Fruit fly (Drosophila melanogaster) whole organism, embryonic: ENCODE measurements around the gene CG4611.

ENCODE experiments used
- Adf1 ChIP-seq: fragments of 200-800 bp; sonication (Bioruptor generic); IDR thresholded peaks from 2 replicates; pipeline ENCODE4 v1.3.6; 2022; ENCODE audit warnings: missing biosample characterization, missing genetic modification characterization
- CG10979 ChIP-seq: fragments of 200-800 bp; sonication (Bioruptor generic); optimal IDR thresholded peaks from 2 replicates; lab custom pipeline; 2018; ENCODE audit warnings: missing biosample characterization, mild to moderate bottlenecking, missing genetic modification characterization, moderate library complexity
- CG12942 ChIP-seq: fragments of 200-800 bp; sonication (Bioruptor generic); optimal IDR thresholded peaks from 3 replicates; lab custom pipeline; 2016; ENCODE audit warnings: missing biosample characterization, missing genetic modification characterization
- CG14050 ChIP-seq: fragments of 200-800 bp; sonication (Bioruptor generic); IDR thresholded peaks from 3 replicates; pipeline ENCODE4 v1.3.6; 2022; ENCODE audit warnings: missing biosample characterization, missing genetic modification characterization
- CG15514 ChIP-seq: fragments of 200-800 bp; sonication (Bioruptor generic); optimal IDR thresholded peaks from 3 replicates; lab custom pipeline; 2017; ENCODE audit warnings: missing biosample characterization, missing genetic modification characterization, mild to moderate bottlenecking, moderate library complexity, missing genetic modification reagents
- CG18011 ChIP-seq: fragments of 200-800 bp; sonication (Bioruptor generic); optimal IDR thresholded peaks from 2 replicates; lab custom pipeline; 2017; ENCODE audit warnings: missing biosample characterization, missing genetic modification characterization, mild to moderate bottlenecking, moderate library complexity, missing genotype
- CG2120 ChIP-seq: fragments of 200-800 bp; sonication (Bioruptor generic); optimal IDR thresholded peaks from 3 replicates; lab custom pipeline; 2016; ENCODE audit warnings: missing biosample characterization, missing genetic modification characterization
- CG32772 ChIP-seq: fragments of 200-800 bp; sonication (Bioruptor generic); IDR thresholded peaks from 2 replicates; pipeline ENCODE4 v1.3.6; 2022; ENCODE audit warnings: missing biosample characterization, missing genetic modification characterization
- CG3847 ChIP-seq: fragments of 200-800 bp; sonication (Bioruptor generic); IDR thresholded peaks from 2 replicates; pipeline ENCODE4 v1.3.6; 2022; ENCODE audit warnings: missing biosample characterization, missing genetic modification characterization
- CG5180 ChIP-seq: fragments of 200-800 bp; sonication (Bioruptor generic); optimal IDR thresholded peaks from 3 replicates; lab custom pipeline; 2017; ENCODE audit warnings: missing biosample characterization, missing genetic modification characterization, mild to moderate bottlenecking, moderate library complexity, missing genetic modification reagents
- CG6765 ChIP-seq: fragments of 200-800 bp; sonication (Bioruptor generic); optimal IDR thresholded peaks from 3 replicates; lab custom pipeline; 2017; ENCODE audit warnings: missing biosample characterization, mild to moderate bottlenecking, missing genetic modification characterization
- CG8924 ChIP-seq: fragments of 200-800 bp; optimal IDR thresholded peaks from 3 replicates; lab custom pipeline; 2019; ENCODE audit warnings: missing biosample characterization, mild to moderate bottlenecking, missing genetic modification characterization, moderate library complexity
- CG9932 ChIP-seq: fragments of 200-800 bp; sonication (Bioruptor generic); IDR thresholded peaks from 2 replicates; pipeline ENCODE4 v1.3.6; 2022; ENCODE audit warnings: missing biosample characterization, missing genetic modification characterization
- Dip3 ChIP-seq: fragments of 200-800 bp; sonication (Bioruptor generic); optimal IDR thresholded peaks from 3 replicates; lab custom pipeline; 2016; ENCODE audit warnings: missing biosample characterization, missing genetic modification characterization
- Elba2 ChIP-seq: fragments of 200-800 bp; sonication (Bioruptor generic); optimal IDR thresholded peaks from 3 replicates; lab custom pipeline; 2016; ENCODE audit warnings: missing biosample characterization, missing genetic modification characterization
- Hand ChIP-seq: fragments of 200-800 bp; sonication (Bioruptor generic); optimal IDR thresholded peaks from 2 replicates; lab custom pipeline; 2017; ENCODE audit warnings: mild to moderate bottlenecking, missing biosample characterization, missing genetic modification reagents, missing genetic modification characterization
- Hr51 ChIP-seq, 2 experiments: fragments of 200-800 bp; sonication (Bioruptor generic); optimal IDR thresholded peaks; 2 replicates in 1 of 2; 3 replicates in 1 of 2; lab custom pipeline; 2016 to 2018; ENCODE audit warnings: missing biosample characterization in 2 of 2, missing genetic modification characterization in 2 of 2, mild to moderate bottlenecking in 1 of 2, moderate library complexity in 1 of 2
- Mad ChIP-seq: fragments of 200-800 bp; sonication (Bioruptor generic); optimal IDR thresholded peaks from 2 replicates; lab custom pipeline; 2016; ENCODE audit warnings: missing biosample characterization, missing genetic modification characterization
- Oli ChIP-seq: fragments of 200-800 bp; sonication (Bioruptor generic); optimal IDR thresholded peaks from 2 replicates; lab custom pipeline; 2018; ENCODE audit warnings: missing biosample characterization, mild to moderate bottlenecking, missing genetic modification characterization, moderate library complexity
- Side ChIP-seq: fragments of 200-800 bp; sonication (Bioruptor generic); optimal IDR thresholded peaks from 2 replicates; lab custom pipeline; 2016; ENCODE audit warnings: missing biosample characterization, missing genetic modification characterization
- Vsx1 ChIP-seq: fragments of 200-800 bp; sonication (Bioruptor generic); optimal IDR thresholded peaks from 2 replicates; lab custom pipeline; 2017; ENCODE audit warnings: missing biosample characterization, mild to moderate bottlenecking, missing genetic modification characterization, missing genetic modification reagents
- Xrp1 ChIP-seq: fragments of 200-800 bp; sonication (Bioruptor generic); IDR thresholded peaks from 2 replicates; pipeline ENCODE4 v1.3.6; 2022; ENCODE audit warnings: missing biosample characterization, missing genetic modification characterization
- abd-A ChIP-seq: fragments of 200-800 bp; sonication (Bioruptor generic); optimal IDR thresholded peaks from 3 replicates; lab custom pipeline; 2019; ENCODE audit warnings: missing biosample characterization, mild to moderate bottlenecking, missing genetic modification characterization, moderate library complexity
- ac ChIP-seq: fragments of 200-800 bp; sonication (Bioruptor generic); optimal IDR thresholded peaks from 3 replicates; lab custom pipeline; 2017; ENCODE audit warnings: missing biosample characterization, mild to moderate bottlenecking, missing genetic modification characterization
- ap ChIP-seq: fragments of 200-800 bp; sonication (Bioruptor generic); IDR thresholded peaks from 2 replicates; pipeline ENCODE4 v1.3.6; 2022; ENCODE audit warnings: missing biosample characterization, missing genetic modification characterization
- bowl ChIP-seq: fragments of 200-800 bp; sonication (Bioruptor generic); IDR thresholded peaks from 2 replicates; pipeline ENCODE4 v1.3.6; 2022; ENCODE audit warnings: missing biosample characterization, missing genetic modification characterization
- cato ChIP-seq: fragments of 200-800 bp; sonication (Bioruptor generic); optimal IDR thresholded peaks from 2 replicates; lab custom pipeline; 2016; ENCODE audit warnings: missing biosample characterization, missing genetic modification characterization, borderline replicate concordance
- crp ChIP-seq, 2 experiments: fragments of 200-800 bp; sonication (Bioruptor generic); optimal IDR thresholded peaks; 2 replicates in 1 of 2; 3 replicates in 1 of 2; lab custom pipeline; 2017; ENCODE audit warnings: missing biosample characterization in 2 of 2, missing genetic modification characterization in 2 of 2, mild to moderate bottlenecking in 1 of 2, moderate library complexity in 1 of 2
- dmrt11E ChIP-seq: fragments of 200-800 bp; sonication (Bioruptor generic); optimal IDR thresholded peaks from 3 replicates; lab custom pipeline; 2018; ENCODE audit warnings: missing biosample characterization, mild to moderate bottlenecking, missing genetic modification characterization, moderate library complexity
- en ChIP-seq: fragments of 200-800 bp; sonication (Bioruptor generic); optimal IDR thresholded peaks from 2 replicates; lab custom pipeline; 2016; ENCODE audit warnings: missing biosample characterization, missing genetic modification characterization
- fd102C ChIP-seq: fragments of 200-800 bp; sonication (Bioruptor generic); optimal IDR thresholded peaks from 2 replicates; lab custom pipeline; 2018; ENCODE audit warnings: missing biosample characterization, mild to moderate bottlenecking, missing genetic modification characterization, moderate library complexity
- inv ChIP-seq: fragments of 200-800 bp; sonication (Bioruptor generic); IDR thresholded peaks from 2 replicates; pipeline ENCODE4 v1.3.6; 2022; ENCODE audit warnings: missing biosample characterization, missing genetic modification characterization; ENCODE audit not compliant: partially characterized antibody
- kah ChIP-seq: fragments of 200-800 bp; sonication (Bioruptor generic); optimal IDR thresholded peaks from 2 replicates; lab custom pipeline; 2018; ENCODE audit warnings: missing biosample characterization, mild to moderate bottlenecking, missing genetic modification characterization
- klu ChIP-seq: fragments of 200-800 bp; sonication (Bioruptor generic); IDR thresholded peaks from 2 replicates; pipeline ENCODE4 v1.3.6; 2022; ENCODE audit warnings: missing biosample characterization, missing genetic modification characterization
- lab ChIP-seq: fragments of 200-800 bp; sonication (Bioruptor generic); optimal IDR thresholded peaks from 3 replicates; lab custom pipeline; 2017; ENCODE audit warnings: missing biosample characterization, missing genetic modification characterization, mild to moderate bottlenecking, moderate library complexity, missing genetic modification reagents
- nmo ChIP-seq: fragments of 200-800 bp; sonication (Bioruptor generic); optimal IDR thresholded peaks from 2 replicates; lab custom pipeline; 2018; ENCODE audit warnings: missing biosample characterization, mild to moderate bottlenecking, missing genetic modification characterization, moderate library complexity
- pan ChIP-seq, 4 experiments: fragments of >200 bp in 3 of 4; fragments of 200-800 bp in 1 of 4; sonication (Bioruptor generic) in 1 of 4; optimal IDR thresholded peaks in 3 of 4; IDR thresholded peaks in 1 of 4; 2 replicates each; pipeline versions ENCODE4 v1.3.6 to Lab custom; 2017 to 2022; ENCODE audit warnings: missing biosample characterization in 2 of 4, missing genetic modification characterization in 2 of 4, mixed read lengths in 1 of 4
- pb ChIP-seq: fragments of 200-800 bp; sonication (Bioruptor generic); optimal IDR thresholded peaks from 3 replicates; lab custom pipeline; 2016; ENCODE audit warnings: missing biosample characterization, missing genetic modification characterization
- pum ChIP-seq: fragments of 200-800 bp; sonication (Bioruptor generic); optimal IDR thresholded peaks from 2 replicates; lab custom pipeline; 2016; ENCODE audit warnings: missing biosample characterization, missing genetic modification characterization
- run ChIP-seq: fragments of 200-800 bp; sonication (Bioruptor generic); optimal IDR thresholded peaks from 3 replicates; lab custom pipeline; 2018; ENCODE audit warnings: missing biosample characterization, mild to moderate bottlenecking, missing genetic modification characterization
- sima ChIP-seq: fragments of 200-800 bp; sonication (Bioruptor generic); optimal IDR thresholded peaks from 2 replicates; lab custom pipeline; 2016; ENCODE audit warnings: missing biosample characterization, missing genetic modification characterization
- sna ChIP-seq: fragments of 200-800 bp; sonication (Bioruptor generic); IDR thresholded peaks from 2 replicates; pipeline ENCODE4 v1.3.6; 2022; ENCODE audit warnings: missing biosample characterization, missing genetic modification characterization; ENCODE audit not compliant: partially characterized antibody
- so ChIP-seq: fragments of 200-800 bp; sonication (Bioruptor generic); IDR thresholded peaks from 3 replicates; pipeline ENCODE4 v1.3.6; 2022; ENCODE audit warnings: missing biosample characterization, missing genetic modification characterization
- sug ChIP-seq: fragments of 200-800 bp; optimal IDR thresholded peaks from 2 replicates; lab custom pipeline; 2019; ENCODE audit warnings: missing biosample characterization, mild to moderate bottlenecking, missing genetic modification characterization, moderate library complexity
- tin ChIP-seq: fragments of 200-800 bp; sonication (Bioruptor generic); optimal IDR thresholded peaks from 3 replicates; lab custom pipeline; 2016; ENCODE audit warnings: missing biosample characterization, missing genetic modification characterization
- tio ChIP-seq: fragments of 200-800 bp; sonication (Bioruptor generic); optimal IDR thresholded peaks from 2 replicates; lab custom pipeline; 2017; ENCODE audit warnings: missing biosample characterization, missing genetic modification characterization, inconsistent platforms
- wdn ChIP-seq: fragments of 200-800 bp; sonication (Bioruptor generic); IDR thresholded peaks from 2 replicates; pipeline ENCODE4 v1.3.6; 2022; ENCODE audit warnings: missing biosample characterization, missing genetic modification characterization
- zfh1 ChIP-seq: fragments of 200-800 bp; sonication (Bioruptor generic); IDR thresholded peaks from 3 replicates; pipeline ENCODE4 v1.3.6; 2022; ENCODE audit warnings: missing biosample characterization, missing genetic modification characterization

The CG4611 gene

DNA sequence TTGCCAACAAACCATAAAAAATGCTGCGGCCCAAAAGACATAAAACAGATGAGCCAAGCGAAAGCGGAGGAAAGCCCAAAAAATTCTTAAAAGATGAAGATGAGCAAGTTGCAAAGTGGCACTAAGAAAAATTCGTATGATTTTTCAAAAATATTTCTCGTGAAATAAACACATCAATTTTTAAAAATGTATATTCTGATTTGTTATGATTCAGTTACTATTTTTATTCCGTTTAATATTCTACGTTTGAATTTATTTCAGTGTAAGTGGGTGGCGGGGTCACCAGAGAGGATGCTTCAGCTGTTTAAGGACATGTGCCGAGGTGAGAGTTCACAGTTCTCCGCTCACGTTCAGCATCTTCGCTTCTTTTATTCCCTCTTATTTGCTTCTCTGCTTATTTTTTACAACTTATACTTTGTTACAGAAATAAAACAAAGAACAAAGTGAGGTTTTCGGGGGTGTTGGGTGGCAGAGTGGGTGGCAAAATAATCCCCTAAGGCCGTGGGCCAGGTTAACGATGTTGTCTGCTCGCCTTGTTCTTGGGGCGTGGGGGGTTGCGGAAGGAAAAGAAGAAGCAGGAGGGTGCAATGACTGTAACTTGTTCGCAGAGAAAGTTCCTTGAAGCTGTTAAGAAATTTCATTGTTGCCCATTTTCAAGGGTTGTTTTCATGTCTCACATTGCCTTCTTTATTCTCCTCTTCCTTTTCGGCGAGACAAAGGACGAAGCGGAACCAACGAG, 46.2 kb downstream of the CG4611 start (continued):
- TF ChIP-seq so (GFP tag; lab: Robert Waterston, UW): peak; percentile 41; the same call in 1 of the 3 replicates
- TF ChIP-seq klu: 0 out of 2 replicates have a peak, but pooled peaks have one; percentile 22
- TF ChIP-seq CG3847: peak; percentile 31; the same call in 1 of the 2 replicates
- no peak for TF ChIP-seq Dip3
- TF ChIP-seq CG12942 (GFP tag; lab: Kevin White, UChicago): no peak
- no peak for TF ChIP-seq ac (GFP tag; lab: Kevin White, UChicago)
- 0 out of 3 replicates have a peak, but pooled peaks have one; percentile 12 for TF ChIP-seq CG14050 (GFP tag; lab: Robert Waterston, UW)
- no peak for TF ChIP-seq sima
- peak; percentile 77 for TF ChIP-seq abd-A (tag; lab: Kevin White, UChicago)
- no peak for TF ChIP-seq CG18011 (GFP tag; lab: Kevin White, UChicago)
- no peak for TF ChIP-seq Vsx1
- TF ChIP-seq Elba2: no peak
- TF ChIP-seq ap (GFP tag; lab: Robert Waterston, UW): no peak
- TF ChIP-seq pb (GFP tag; lab: Kevin White, UChicago): peak; percentile 24
- TF ChIP-seq Side (GFP tag; lab: Kevin White, UChicago): no peak
- no peak for TF ChIP-seq CG5180 (GFP tag; lab: Kevin White, UChicago)
- peak; percentile 69 for TF ChIP-seq Hand
- TF ChIP-seq Adf1 (GFP tag; lab: Robert Waterston, UW): no peak
- no peak for TF ChIP-seq pum (GFP tag; lab: Kevin White, UChicago)
- no peak for TF ChIP-seq crp (GFP tag; optimal IDR thresholded peaks at IDR 0.05; lab: Kevin White, UChicago)
- no peak for TF ChIP-seq en
- peak; percentile 4 to 66 for TF ChIP-seq Hr51 (GFP tag; optimal IDR thresholded peaks at IDR 0.05; lab: Kevin White, UChicago)
- peak; percentile 17 for TF ChIP-seq CG15514 (GFP tag; lab: Kevin White, UChicago)
- TF ChIP-seq CG32772 (GFP tag; lab: Robert Waterston, UW): no peak
- no peak for TF ChIP-seq bowl
- no peak for TF ChIP-seq dmrt11E (tag; lab: Kevin White, UChicago)
- no peak for TF ChIP-seq run (tag; lab: Kevin White, UChicago)
- no peak for TF ChIP-seq inv (GFP tag; lab: Robert Waterston, UW)
- peak; percentile 32 for TF ChIP-seq tin (GFP tag; lab: Kevin White, UChicago)
- peak; percentile 59; the same call in 1 of the 2 replicates for TF ChIP-seq Xrp1
- TF ChIP-seq cato (GFP tag; lab: Kevin White, UChicago): no peak
- peak; percentile 77 for TF ChIP-seq lab (GFP tag; lab: Kevin White, UChicago)
- peak; percentile 39 for TF ChIP-seq nmo (GFP tag; lab: Kevin White, UChicago)
- no peak for TF ChIP-seq sug (tag; lab: Kevin White, UChicago)
- peak; percentile 27; the same call in 1 of the 2 replicates for TF ChIP-seq wdn (GFP tag; lab: Robert Waterston, UW)
- TF ChIP-seq CG10979 (tag; lab: Kevin White, UChicago): peak; percentile 41
- TF ChIP-seq pan (optimal IDR thresholded peaks at IDR 0.05; lab: Kevin White, UChicago): no peak
- peak in 1 of 2 experiments; percentile 59 for TF ChIP-seq pan (GFP tag; optimal IDR thresholded peaks at IDR 0.05 in 1 of 2, IDR thresholded peaks at IDR 0.05 in 1 of 2)
- TF ChIP-seq sna (GFP tag; lab: Robert Waterston, UW): no peak
- peak; percentile 65 for TF ChIP-seq CG2120 (GFP tag; lab: Kevin White, UChicago)
- TF ChIP-seq tio (GFP tag; lab: Kevin White, UChicago): peak; percentile 19
- TF ChIP-seq CG6765 (GFP tag; lab: Kevin White, UChicago): no peak
- no peak for TF ChIP-seq fd102C
- peak; percentile 34 for TF ChIP-seq CG8924 (tag; lab: Kevin White, UChicago)
- no peak for TF ChIP-seq zfh1 (GFP tag; lab: Robert Waterston, UW)
- TF ChIP-seq Mad (GFP tag; lab: Kevin White, UChicago): peak; percentile 14
- TF ChIP-seq Oli (tag; lab: Kevin White, UChicago): peak; percentile 43
- peak; percentile 33; the same call in 1 of the 2 replicates for TF ChIP-seq CG9932 (GFP tag; lab: Robert Waterston, UW)
- no peak for TF ChIP-seq kah
